Worm (Caenorhabditis elegans) whole organism, young adult: Measurements from ENCODE around the gene F57B9.3.

Experiments used
- B0336.3 ChIP-seq: fragments of 200-800 bp; sonication (Bioruptor generic); IDR thresholded peaks from 2 replicates; pipeline ENCODE4 v1.3.6; 2022; ENCODE audit warnings: missing genetic modification characterization, missing compliant biosample characterization
- C06A6.2 ChIP-seq: fragments of 200-800 bp; sonication (Bioruptor generic); conservative IDR thresholded peaks from 2 replicates; pipeline ENCODE4 v1.3.6; 2022; ENCODE audit warnings: missing genetic modification characterization, missing compliant biosample characterization
- F23B12.7 ChIP-seq: sonication (generic microtip); optimal IDR thresholded peaks from 2 replicates; lab custom pipeline; 2017; ENCODE audit warnings: missing genetic modification characterization, mild to moderate bottlenecking, missing compliant biosample characterization, antibody characterized with exemption, moderate library complexity; ENCODE audit not compliant: insufficient read depth
- F33H1.4 ChIP-seq: fragments of 200-800 bp; sonication (Bioruptor generic); IDR thresholded peaks from 2 replicates; pipeline ENCODE4 v1.3.6; 2022; ENCODE audit warnings: missing genetic modification reagents, missing genetic modification characterization, missing compliant biosample characterization
- F49E8.2 ChIP-seq: sonication (generic microtip); optimal IDR thresholded peaks from 3 replicates; lab custom pipeline; 2017; ENCODE audit warnings: missing genetic modification characterization, mild to moderate bottlenecking, missing compliant biosample characterization, antibody characterized with exemption, moderate library complexity; ENCODE audit not compliant: insufficient read depth
- F52B5.7 ChIP-seq: sonication (generic microtip); optimal IDR thresholded peaks from 2 replicates; lab custom pipeline; 2016; ENCODE audit warnings: mild to moderate bottlenecking, missing genetic modification characterization, missing compliant biosample characterization
- F55B11.4 ChIP-seq: sonication (generic microtip); optimal IDR thresholded peaks from 2 replicates; lab custom pipeline; 2016; ENCODE audit warnings: missing compliant biosample characterization, missing genetic modification characterization, borderline replicate concordance; ENCODE audit not compliant: insufficient read depth
- F57C9.4 ChIP-seq: sonication (generic microtip); optimal IDR thresholded peaks from 2 replicates; lab custom pipeline; 2017; ENCODE audit warnings: mild to moderate bottlenecking, missing genetic modification characterization, missing compliant biosample characterization
- T07F8.4 ChIP-seq: sonication (generic microtip); optimal IDR thresholded peaks from 2 replicates; lab custom pipeline; 2016; ENCODE audit warnings: mild to moderate bottlenecking, missing genetic modification characterization, moderate library complexity, missing compliant biosample characterization
- ama-1 ChIP-seq, 3 experiments: fragments of 150-350 bp in 1 of 3; sonication (generic microtip) in 2 of 3; optimal IDR thresholded peaks; 2 replicates each; lab custom pipeline; 2014 to 2018; ENCODE audit warnings: missing biosample characterization in 2 of 3, missing genetic modification characterization in 2 of 3, missing genetic modification reagents in 2 of 3
- aptf-3 ChIP-seq: fragments of 200-800 bp; sonication (Bioruptor generic); IDR thresholded peaks from 2 replicates; pipeline ENCODE4 v1.3.6; 2022; ENCODE audit warnings: missing genetic modification characterization, missing compliant biosample characterization
- atf-7 ChIP-seq: sonication (generic microtip); optimal IDR thresholded peaks from 2 replicates; lab custom pipeline; 2017; ENCODE audit warnings: mild to moderate bottlenecking, missing genetic modification characterization, missing compliant biosample characterization
- athp-1 ChIP-seq: sonication (generic microtip); optimal IDR thresholded peaks from 2 replicates; lab custom pipeline; 2017; ENCODE audit warnings: mild to moderate bottlenecking, missing genetic modification characterization, missing compliant biosample characterization
- cebp-1 ChIP-seq, 2 experiments: fragments of 200-800 bp in 1 of 2; sonication (Bioruptor generic) in 1 of 2; sonication (generic microtip) in 1 of 2; IDR thresholded peaks in 1 of 2; optimal IDR thresholded peaks in 1 of 2; 2 replicates each; pipeline versions ENCODE4 v1.3.6 to Lab custom; 2017 to 2022; ENCODE audit warnings: missing compliant biosample characterization in 2 of 2, missing genetic modification characterization in 2 of 2, mild to moderate bottlenecking in 1 of 2, missing genetic modification reagents in 1 of 2, moderate library complexity in 1 of 2
- ceh-40 ChIP-seq: fragments of 200-800 bp; sonication (Bioruptor generic); IDR thresholded peaks from 2 replicates; pipeline ENCODE4 v1.3.6; 2022; ENCODE audit warnings: missing genetic modification characterization, missing compliant biosample characterization
- ceh-58 ChIP-seq: fragments of 200-800 bp; sonication (Bioruptor generic); IDR thresholded peaks from 2 replicates; pipeline ENCODE4 v1.3.6; 2022; ENCODE audit warnings: missing genetic modification characterization, missing compliant biosample characterization
- ceh-79 ChIP-seq: sonication (generic microtip); optimal IDR thresholded peaks from 2 replicates; lab custom pipeline; 2017; ENCODE audit warnings: mild to moderate bottlenecking, missing genetic modification characterization, missing compliant biosample characterization
- dpff-1 ChIP-seq: sonication (generic microtip); optimal IDR thresholded peaks from 2 replicates; lab custom pipeline; 2017; ENCODE audit warnings: mild to moderate bottlenecking, missing genetic modification characterization, missing compliant biosample characterization
- dpl-1 ChIP-seq: fragments of 150-350 bp; optimal IDR thresholded peaks from 2 replicates; lab custom pipeline; 2014; ENCODE audit warnings: missing biosample characterization, missing genetic modification reagents, missing genetic modification characterization
- efl-1 ChIP-seq: fragments of 150-350 bp; optimal IDR thresholded peaks from 2 replicates; lab custom pipeline; 2014; ENCODE audit warnings: missing biosample characterization, missing genetic modification reagents, missing genetic modification characterization
- hmg-20 ChIP-seq: fragments of 200-800 bp; sonication (Bioruptor generic); IDR thresholded peaks from 2 replicates; pipeline ENCODE4 v1.3.6; 2022; ENCODE audit warnings: missing genetic modification reagents, missing genetic modification characterization, missing compliant biosample characterization
- hrde-1 ChIP-seq: sonication (generic microtip); optimal IDR thresholded peaks from 2 replicates; lab custom pipeline; 2016; ENCODE audit warnings: missing genetic modification characterization, mild to moderate bottlenecking, missing compliant biosample characterization, moderate library complexity, missing genotype, missing genetic modification reagents, borderline replicate concordance
- hsf-1 ChIP-seq: fragments of 200-800 bp; sonication (Bioruptor generic); IDR thresholded peaks from 2 replicates; pipeline ENCODE4 v1.3.6; 2022; ENCODE audit warnings: missing genetic modification reagents, missing genetic modification characterization, missing compliant biosample characterization
- lin-40 ChIP-seq: sonication (generic microtip); optimal IDR thresholded peaks from 2 replicates; lab custom pipeline; 2016; ENCODE audit warnings: missing genetic modification characterization, mild to moderate bottlenecking, missing compliant biosample characterization, missing genotype, missing genetic modification reagents
- lin-54 ChIP-seq: fragments of 200-800 bp; sonication (Bioruptor generic); optimal IDR thresholded peaks from 2 replicates; lab custom pipeline; 2018; ENCODE audit warnings: mild to moderate bottlenecking, missing genetic modification characterization, missing compliant biosample characterization
- lir-1 ChIP-seq: fragments of 200-800 bp; sonication (Bioruptor generic); conservative IDR thresholded peaks from 2 replicates; pipeline ENCODE4 v1.3.6; 2022; ENCODE audit warnings: missing genetic modification reagents, missing genetic modification characterization, missing compliant biosample characterization
- madf-6 ChIP-seq: fragments of 200-800 bp; sonication (Bioruptor generic); IDR thresholded peaks from 2 replicates; pipeline ENCODE4 v1.3.6; 2022; ENCODE audit warnings: missing genetic modification reagents, missing genetic modification characterization, missing compliant biosample characterization
- mcd-1 ChIP-seq: fragments of 200-800 bp; sonication (Bioruptor generic); IDR thresholded peaks from 2 replicates; pipeline ENCODE4 v1.3.6; 2022; ENCODE audit warnings: missing genetic modification reagents, missing genetic modification characterization, missing compliant biosample characterization
- mel-28 ChIP-seq: sonication (generic microtip); optimal IDR thresholded peaks from 2 replicates; lab custom pipeline; 2016; ENCODE audit warnings: borderline replicate concordance, mild to moderate bottlenecking, missing genetic modification characterization, missing compliant biosample characterization
- nfya-2 ChIP-seq: fragments of 200-800 bp; sonication (Bioruptor generic); IDR thresholded peaks from 2 replicates; pipeline ENCODE4 v1.3.6; 2022; ENCODE audit warnings: missing genetic modification reagents, missing genetic modification characterization, missing compliant biosample characterization
- nhr-90 ChIP-seq: sonication (generic microtip); optimal IDR thresholded peaks from 2 replicates; lab custom pipeline; 2016; ENCODE audit warnings: missing genotype, mild to moderate bottlenecking, missing genetic modification characterization, missing compliant biosample characterization
- repo-1 ChIP-seq: sonication (generic microtip); optimal IDR thresholded peaks from 2 replicates; lab custom pipeline; 2017; ENCODE audit warnings: mild to moderate bottlenecking, missing genetic modification characterization, missing compliant biosample characterization
- sea-2 ChIP-seq: fragments of 200-800 bp; sonication (Bioruptor generic); IDR thresholded peaks from 2 replicates; pipeline ENCODE4 v1.3.6; 2022; ENCODE audit warnings: missing genetic modification characterization, missing compliant biosample characterization
- snpc-1.1 ChIP-seq: sonication (generic microtip); optimal IDR thresholded peaks from 2 replicates; lab custom pipeline; 2017; ENCODE audit warnings: missing genetic modification characterization, mild to moderate bottlenecking, missing compliant biosample characterization, antibody characterized with exemption, moderate library complexity, missing genotype, missing genetic modification reagents; ENCODE audit not compliant: insufficient read depth
- snpc-1.3 ChIP-seq: sonication (generic microtip); optimal IDR thresholded peaks from 2 replicates; lab custom pipeline; 2017; ENCODE audit warnings: missing genetic modification characterization, mild to moderate bottlenecking, missing compliant biosample characterization, antibody characterized with exemption, moderate library complexity, missing genotype, missing genetic modification reagents; ENCODE audit not compliant: insufficient read depth
- snpc-3.4 ChIP-seq: sonication (generic microtip); optimal IDR thresholded peaks from 2 replicates; lab custom pipeline; 2017; ENCODE audit warnings: missing genetic modification characterization, mild to moderate bottlenecking, missing compliant biosample characterization, antibody characterized with exemption, moderate library complexity, missing genotype, missing genetic modification reagents
- sptf-2 ChIP-seq: fragments of 200-800 bp; sonication (Bioruptor generic); optimal IDR thresholded peaks from 2 replicates; lab custom pipeline; 2018; ENCODE audit warnings: mild to moderate bottlenecking, missing genetic modification characterization, missing compliant biosample characterization
- tbx-9 ChIP-seq: sonication (generic microtip); optimal IDR thresholded peaks from 2 replicates; lab custom pipeline; 2016; ENCODE audit warnings: borderline replicate concordance, missing genetic modification characterization, inconsistent platforms, missing compliant biosample characterization
- tlf-1 ChIP-seq: fragments of 200-800 bp; sonication (Bioruptor generic); optimal IDR thresholded peaks from 2 replicates; lab custom pipeline; 2018; ENCODE audit warnings: mild to moderate bottlenecking, missing genetic modification characterization, missing compliant biosample characterization
- unc-130 ChIP-seq: sonication (generic microtip); optimal IDR thresholded peaks from 2 replicates; lab custom pipeline; 2016; ENCODE audit warnings: missing genetic modification reagents, missing genetic modification characterization, missing compliant biosample characterization
- unc-62 ChIP-seq: fragments of 150-350 bp; optimal IDR thresholded peaks from 2 replicates; lab custom pipeline; 2014; ENCODE audit warnings: missing biosample characterization, missing genetic modification reagents, missing genetic modification characterization
- ztf-3 ChIP-seq: fragments of 200-800 bp; sonication (Bioruptor generic); optimal IDR thresholded peaks from 2 replicates; lab custom pipeline; 2018; ENCODE audit warnings: mild to moderate bottlenecking, missing genetic modification characterization, missing compliant biosample characterization

Gene F57B9.3

DNA sequence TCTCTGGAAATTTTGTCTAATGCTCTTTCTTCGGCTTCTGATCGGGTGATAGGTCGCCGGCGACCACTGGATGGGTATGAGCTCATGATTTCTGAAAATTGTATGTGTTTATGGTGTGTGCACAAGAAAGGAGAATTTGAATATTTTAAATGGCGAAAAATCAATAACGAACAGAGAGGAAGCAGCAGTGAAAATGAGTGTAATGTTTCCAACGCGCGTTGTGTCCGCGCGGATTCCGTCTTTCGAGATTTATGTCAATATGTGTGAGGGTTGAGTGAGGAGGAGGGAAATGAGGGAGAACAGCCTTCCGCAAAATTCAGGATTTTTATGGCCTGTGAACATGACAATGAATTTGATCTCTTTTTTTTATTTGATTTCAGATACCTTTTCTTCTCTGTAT, 10.9 kb upstream of the F57B9.3 start, which contains the start of gene flap-1:
TSS of gene flap-1 (minus strand) at position 101 of the 400 bp plus-strand sequence.
- TF ChIP-seq ceh-79 (tag; lab: Kevin White, UChicago) (no peak), hmg-20 (no peak), aptf-3 (no peak), ama-1 (optimal IDR thresholded peaks at IDR 0.05; lab: Kevin White, UChicago) (no peak), ama-1 (GFP tag; optimal IDR thresholded peaks at IDR 0.05; lab: Kevin White, UChicago) (no peak), tbx-9 (tag; lab: Kevin White, UChicago) (no peak), ztf-3 (no peak), snpc-1.1 (tag; lab: Kevin White, UChicago) (no peak), madf-6 (GFP tag; lab: Robert Waterston, UW) (no peak), F55B11.4 (tag; lab: Kevin White, UChicago) (no peak)

DNA sequence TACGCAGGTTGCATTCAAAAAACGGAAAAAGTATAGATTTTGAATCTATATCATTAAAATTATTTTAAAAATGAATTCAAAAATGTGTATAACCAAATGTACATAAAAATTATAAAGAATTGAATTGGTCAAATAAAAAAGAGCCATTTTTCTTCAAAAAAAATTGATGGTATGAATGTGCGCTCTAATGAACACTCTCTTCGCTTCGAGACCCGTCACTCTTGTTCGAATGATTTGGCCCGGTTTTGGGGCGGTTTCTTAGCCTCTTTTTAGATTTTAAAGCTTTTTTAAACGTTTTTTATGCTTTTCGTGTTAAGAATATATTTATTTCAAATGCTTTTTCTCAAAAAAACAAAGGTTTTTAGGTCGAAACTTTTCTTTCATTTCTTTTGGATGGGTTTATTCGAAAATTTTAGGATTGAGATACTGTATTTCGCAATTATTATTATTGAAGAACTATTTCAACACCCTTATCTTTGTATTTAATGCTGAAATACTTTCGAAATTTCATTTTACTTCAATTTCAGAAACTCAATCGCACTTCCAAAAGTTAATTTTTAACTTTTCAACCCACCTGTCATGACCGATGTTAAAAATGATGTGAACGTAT, 10.0 kb upstream of the F57B9.3 start, which contains the start of gene inf-1:
TSS of gene inf-1 (plus strand) at position 577 of the 610 bp plus-strand sequence.
- TF ChIP-seq snpc-1.3 (tag; lab: Kevin White, UChicago) (peak; percentile 28), ceh-40 (GFP tag; lab: Robert Waterston, UW) (no peak), dpl-1 (GFP tag; lab: Kevin White, UChicago) (peak; percentile 46), F23B12.7 (peak; percentile 51), F57C9.4 (no peak), mcd-1 (GFP tag; lab: Robert Waterston, UW) (peak; percentile 77), lin-54 (GFP tag; lab: Kevin White, UChicago) (peak; percentile 18), snpc-1.1 (tag; lab: Kevin White, UChicago) (peak; percentile 5), efl-1 (peak; percentile 36), unc-130 (GFP tag; lab: Kevin White, UChicago) (no peak), nfya-2 (GFP tag; lab: Robert Waterston, UW) (no peak), snpc-3.4 (tag; lab: Kevin White, UChicago) (peak; percentile 9), F33H1.4 (peak; percentile 74), lin-40 (tag; lab: Kevin White, UChicago) (no peak), mel-28 (tag; lab: Kevin White, UChicago) (no peak), ceh-58 (no peak), cebp-1 (GFP tag; IDR thresholded peaks at IDR 0.05; lab: Robert Waterston, UW) (peak; percentile 68; the same call in 1 of the 2 replicates), cebp-1 (tag; optimal IDR thresholded peaks at IDR 0.05; lab: Kevin White, UChicago) (peak; percentile 95), lir-1 (GFP tag; lab: Robert Waterston, UW) (no peak), hmg-20 (no peak), T07F8.4 (tag; lab: Kevin White, UChicago) (no peak), F52B5.7 (tag; lab: Kevin White, UChicago) (no peak), B0336.3 (no peak)

DNA sequence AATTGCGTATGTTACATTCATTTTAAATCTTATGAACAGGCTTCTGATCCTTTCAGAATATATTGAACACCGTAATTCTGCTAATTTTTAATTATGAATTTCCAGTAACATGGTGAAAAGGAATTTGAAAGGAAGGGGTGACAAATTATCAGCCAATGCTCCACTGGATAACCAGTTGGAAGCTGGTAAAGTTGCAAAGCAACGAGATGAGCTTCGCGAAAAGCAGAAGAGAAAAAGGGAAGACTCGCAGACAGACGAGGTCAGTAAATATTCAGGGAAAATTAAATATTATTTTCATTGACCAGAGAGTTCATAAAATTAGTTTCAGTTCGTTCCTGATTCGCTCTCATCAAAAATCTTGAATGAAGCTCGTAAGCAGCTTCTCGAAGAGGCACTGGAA, 7.7 kb upstream of the F57B9.3 start, which contains the start of gene byn-1:
TSS of gene byn-1 (plus strand) at position 106 of the 400 bp plus-strand sequence.
- TF ChIP-seq ama-1 (optimal IDR thresholded peaks at IDR 0.05; lab: Kevin White, UChicago) (no peak), ama-1 (GFP tag; optimal IDR thresholded peaks at IDR 0.05; lab: Kevin White, UChicago) (peak in 1 of 2 experiments; percentile 26), tlf-1 (GFP tag; lab: Kevin White, UChicago) (peak; percentile 35), lin-54 (GFP tag; lab: Kevin White, UChicago) (peak; percentile 24), B0336.3 (peak; percentile 82), snpc-1.1 (tag; lab: Kevin White, UChicago) (peak; percentile 9), hrde-1 (tag; lab: Kevin White, UChicago) (peak; percentile 46), unc-62 (no peak), madf-6 (GFP tag; lab: Robert Waterston, UW) (peak; percentile 56), sptf-2 (GFP tag; lab: Kevin White, UChicago) (no peak), F49E8.2 (tag; lab: Kevin White, UChicago) (peak; percentile 12), atf-7 (tag; lab: Kevin White, UChicago) (peak; percentile 33), snpc-1.3 (tag; lab: Kevin White, UChicago) (peak; percentile 12), sea-2 (GFP tag; lab: Robert Waterston, UW) (no peak), nhr-90 (tag; lab: Kevin White, UChicago) (no peak), athp-1 (tag; lab: Kevin White, UChicago) (peak; percentile 32), mcd-1 (GFP tag; lab: Robert Waterston, UW) (peak; percentile 25; the same call in 1 of the 2 replicates), dpff-1 (tag; lab: Kevin White, UChicago) (peak; percentile 25), C06A6.2 (GFP tag; lab: Robert Waterston, UW) (no peak), hsf-1 (GFP tag; lab: Robert Waterston, UW) (peak; percentile 69), repo-1 (tag; lab: Kevin White, UChicago) (peak; percentile 5)
